Worm (Caenorhabditis elegans) whole organism, young adult: ENCODE data around the gene srgp-1.

Experiments used
- B0019.2 ChIP-seq: fragments of 200-800 bp; sonication (Bioruptor generic); conservative IDR thresholded peaks from 2 replicates; pipeline ENCODE4 v1.3.6; 2022; ENCODE audit warnings: missing genetic modification reagents, missing genetic modification characterization, missing compliant biosample characterization
- B0035.1 ChIP-seq: sonication (generic microtip); optimal IDR thresholded peaks from 2 replicates; lab custom pipeline; 2016; ENCODE audit warnings: missing genetic modification characterization, mild to moderate bottlenecking, missing compliant biosample characterization, missing genotype, missing genetic modification reagents
- B0261.1 ChIP-seq: sonication (generic microtip); optimal IDR thresholded peaks from 2 replicates; lab custom pipeline; 2016; ENCODE audit warnings: mild to moderate bottlenecking, missing genetic modification characterization, moderate library complexity, missing compliant biosample characterization
- B0336.3 ChIP-seq: fragments of 200-800 bp; sonication (Bioruptor generic); IDR thresholded peaks from 2 replicates; pipeline ENCODE4 v1.3.6; 2022; ENCODE audit warnings: missing genetic modification characterization, missing compliant biosample characterization
- F10E7.11 ChIP-seq: sonication (generic microtip); optimal IDR thresholded peaks from 2 replicates; lab custom pipeline; 2017; ENCODE audit warnings: mild to moderate bottlenecking, missing genetic modification characterization, moderate library complexity, missing compliant biosample characterization
- F22D6.2 ChIP-seq: sonication (generic microtip); optimal IDR thresholded peaks from 2 replicates; lab custom pipeline; 2016; ENCODE audit warnings: mild to moderate bottlenecking, missing genetic modification characterization, missing compliant biosample characterization
- F23B12.7 ChIP-seq: sonication (generic microtip); optimal IDR thresholded peaks from 2 replicates; lab custom pipeline; 2017; ENCODE audit warnings: missing genetic modification characterization, mild to moderate bottlenecking, missing compliant biosample characterization, antibody characterized with exemption, moderate library complexity; ENCODE audit not compliant: insufficient read depth
- F33H1.4 ChIP-seq: fragments of 200-800 bp; sonication (Bioruptor generic); IDR thresholded peaks from 2 replicates; pipeline ENCODE4 v1.3.6; 2022; ENCODE audit warnings: missing genetic modification reagents, missing genetic modification characterization, missing compliant biosample characterization
- F55B11.4 ChIP-seq: sonication (generic microtip); optimal IDR thresholded peaks from 2 replicates; lab custom pipeline; 2016; ENCODE audit warnings: missing compliant biosample characterization, missing genetic modification characterization, borderline replicate concordance; ENCODE audit not compliant: insufficient read depth
- T07F8.4 ChIP-seq: sonication (generic microtip); optimal IDR thresholded peaks from 2 replicates; lab custom pipeline; 2016; ENCODE audit warnings: mild to moderate bottlenecking, missing genetic modification characterization, moderate library complexity, missing compliant biosample characterization
- Y53G8AR.9 ChIP-seq: fragments of 200-800 bp; sonication (Bioruptor generic); conservative IDR thresholded peaks from 2 replicates; pipeline ENCODE4 v1.3.6; 2022; ENCODE audit warnings: missing genetic modification reagents, missing genetic modification characterization, missing compliant biosample characterization
- Y56A3A.18 ChIP-seq: fragments of 200-800 bp; sonication (Bioruptor generic); IDR thresholded peaks from 2 replicates; pipeline ENCODE4 v1.3.6; 2022; ENCODE audit warnings: missing genetic modification reagents, missing genetic modification characterization, missing compliant biosample characterization
- Y67H2A.10 ChIP-seq: fragments of 200-800 bp; sonication (Bioruptor generic); conservative IDR thresholded peaks from 2 replicates; pipeline ENCODE4 v1.3.6; 2022; ENCODE audit warnings: missing genetic modification reagents, missing genetic modification characterization, missing compliant biosample characterization
- Y79H2A.3 ChIP-seq: fragments of 200-800 bp; sonication (Bioruptor generic); conservative IDR thresholded peaks from 2 replicates; pipeline ENCODE4 v1.3.6; 2022; ENCODE audit warnings: missing genetic modification reagents, missing genetic modification characterization, missing compliant biosample characterization
- ama-1 ChIP-seq, 3 experiments: fragments of 150-350 bp in 1 of 3; sonication (generic microtip) in 2 of 3; optimal IDR thresholded peaks; 2 replicates each; lab custom pipeline; 2014 to 2018; ENCODE audit warnings: missing biosample characterization in 2 of 3, missing genetic modification characterization in 2 of 3, missing genetic modification reagents in 2 of 3
- aptf-3 ChIP-seq: fragments of 200-800 bp; sonication (Bioruptor generic); IDR thresholded peaks from 2 replicates; pipeline ENCODE4 v1.3.6; 2022; ENCODE audit warnings: missing genetic modification characterization, missing compliant biosample characterization
- atf-7 ChIP-seq: sonication (generic microtip); optimal IDR thresholded peaks from 2 replicates; lab custom pipeline; 2017; ENCODE audit warnings: mild to moderate bottlenecking, missing genetic modification characterization, missing compliant biosample characterization
- ceh-40 ChIP-seq: fragments of 200-800 bp; sonication (Bioruptor generic); IDR thresholded peaks from 2 replicates; pipeline ENCODE4 v1.3.6; 2022; ENCODE audit warnings: missing genetic modification characterization, missing compliant biosample characterization
- ceh-58 ChIP-seq: fragments of 200-800 bp; sonication (Bioruptor generic); IDR thresholded peaks from 2 replicates; pipeline ENCODE4 v1.3.6; 2022; ENCODE audit warnings: missing genetic modification characterization, missing compliant biosample characterization
- die-1 ChIP-seq: sonication (generic microtip); optimal IDR thresholded peaks from 2 replicates; lab custom pipeline; 2016; ENCODE audit warnings: missing genotype, mild to moderate bottlenecking, missing genetic modification characterization, missing compliant biosample characterization
- dpl-1 ChIP-seq: fragments of 150-350 bp; optimal IDR thresholded peaks from 2 replicates; lab custom pipeline; 2014; ENCODE audit warnings: missing biosample characterization, missing genetic modification reagents, missing genetic modification characterization
- efl-1 ChIP-seq: fragments of 150-350 bp; optimal IDR thresholded peaks from 2 replicates; lab custom pipeline; 2014; ENCODE audit warnings: missing biosample characterization, missing genetic modification reagents, missing genetic modification characterization
- egl-44 ChIP-seq: fragments of 200-800 bp; sonication (Bioruptor generic); IDR thresholded peaks from 2 replicates; pipeline ENCODE4 v1.3.6; 2022; ENCODE audit warnings: missing genetic modification reagents, missing genetic modification characterization, missing compliant biosample characterization
- gei-17 ChIP-seq: fragments of 200-800 bp; sonication (Bioruptor generic); optimal IDR thresholded peaks from 2 replicates; lab custom pipeline; 2018; ENCODE audit warnings: mild to moderate bottlenecking, missing genetic modification characterization, missing compliant biosample characterization
- him-1 ChIP-seq: sonication (generic microtip); optimal IDR thresholded peaks from 2 replicates; lab custom pipeline; 2016; ENCODE audit warnings: missing genotype, missing genetic modification reagents, missing genetic modification characterization, missing compliant biosample characterization
- hmg-1.2 ChIP-seq: fragments of 200-800 bp; sonication (Bioruptor generic); IDR thresholded peaks from 2 replicates; pipeline ENCODE4 v1.3.6; 2022; ENCODE audit warnings: missing genetic modification reagents, missing genetic modification characterization, missing compliant biosample characterization
- hmg-20 ChIP-seq: fragments of 200-800 bp; sonication (Bioruptor generic); IDR thresholded peaks from 2 replicates; pipeline ENCODE4 v1.3.6; 2022; ENCODE audit warnings: missing genetic modification reagents, missing genetic modification characterization, missing compliant biosample characterization
- hsf-1 ChIP-seq: fragments of 200-800 bp; sonication (Bioruptor generic); IDR thresholded peaks from 2 replicates; pipeline ENCODE4 v1.3.6; 2022; ENCODE audit warnings: missing genetic modification reagents, missing genetic modification characterization, missing compliant biosample characterization
- let-526 ChIP-seq: fragments of 200-800 bp; sonication (Bioruptor generic); IDR thresholded peaks from 2 replicates; pipeline ENCODE4 v1.3.6; 2022; ENCODE audit warnings: missing genetic modification reagents, missing genetic modification characterization, missing compliant biosample characterization
- lin-26 ChIP-seq: fragments of 200-800 bp; sonication (Bioruptor generic); IDR thresholded peaks from 2 replicates; pipeline ENCODE4 v1.3.6; 2022; ENCODE audit warnings: missing genetic modification reagents, missing genetic modification characterization, missing compliant biosample characterization
- lsy-27 ChIP-seq: sonication (generic microtip); optimal IDR thresholded peaks from 2 replicates; lab custom pipeline; 2017; ENCODE audit warnings: missing genetic modification characterization, mild to moderate bottlenecking, missing compliant biosample characterization, antibody characterized with exemption, missing genotype, borderline replicate concordance; ENCODE audit not compliant: insufficient read depth
- madf-3 ChIP-seq: fragments of 200-800 bp; sonication (Bioruptor generic); IDR thresholded peaks from 2 replicates; pipeline ENCODE4 v1.3.6; 2022; ENCODE audit warnings: missing genetic modification reagents, missing genetic modification characterization, missing compliant biosample characterization
- madf-6 ChIP-seq: fragments of 200-800 bp; sonication (Bioruptor generic); IDR thresholded peaks from 2 replicates; pipeline ENCODE4 v1.3.6; 2022; ENCODE audit warnings: missing genetic modification reagents, missing genetic modification characterization, missing compliant biosample characterization
- nfya-2 ChIP-seq: fragments of 200-800 bp; sonication (Bioruptor generic); IDR thresholded peaks from 2 replicates; pipeline ENCODE4 v1.3.6; 2022; ENCODE audit warnings: missing genetic modification reagents, missing genetic modification characterization, missing compliant biosample characterization
- nhr-80 ChIP-seq: sonication (generic microtip); optimal IDR thresholded peaks from 2 replicates; lab custom pipeline; 2016; ENCODE audit warnings: missing genetic modification characterization, missing compliant biosample characterization
- pbrm-1 ChIP-seq: fragments of 200-800 bp; sonication (Bioruptor generic); IDR thresholded peaks from 2 replicates; pipeline ENCODE4 v1.3.6; 2022; ENCODE audit warnings: missing genetic modification reagents, missing genetic modification characterization, missing compliant biosample characterization
- pha-4 ChIP-seq: fragments of 150-350 bp; sonication (generic microtip); optimal IDR thresholded peaks from 2 replicates; lab custom pipeline; 2014; ENCODE audit warnings: missing biosample characterization, missing genetic modification reagents, missing genetic modification characterization
- rcor-1 ChIP-seq: fragments of 200-800 bp; sonication (Bioruptor generic); IDR thresholded peaks from 2 replicates; pipeline ENCODE4 v1.3.6; 2022; ENCODE audit warnings: missing genetic modification reagents, missing genetic modification characterization, missing compliant biosample characterization
- snpc-1.1 ChIP-seq: sonication (generic microtip); optimal IDR thresholded peaks from 2 replicates; lab custom pipeline; 2017; ENCODE audit warnings: missing genetic modification characterization, mild to moderate bottlenecking, missing compliant biosample characterization, antibody characterized with exemption, moderate library complexity, missing genotype, missing genetic modification reagents; ENCODE audit not compliant: insufficient read depth
- somi-1 ChIP-seq: fragments of 200-800 bp; sonication (Bioruptor generic); optimal IDR thresholded peaks from 2 replicates; lab custom pipeline; 2018; ENCODE audit warnings: mild to moderate bottlenecking, missing genetic modification characterization, missing compliant biosample characterization
- tbx-9 ChIP-seq: sonication (generic microtip); optimal IDR thresholded peaks from 2 replicates; lab custom pipeline; 2016; ENCODE audit warnings: borderline replicate concordance, missing genetic modification characterization, inconsistent platforms, missing compliant biosample characterization
- tlf-1 ChIP-seq: fragments of 200-800 bp; sonication (Bioruptor generic); optimal IDR thresholded peaks from 2 replicates; lab custom pipeline; 2018; ENCODE audit warnings: mild to moderate bottlenecking, missing genetic modification characterization, missing compliant biosample characterization
- unc-62 ChIP-seq: fragments of 150-350 bp; optimal IDR thresholded peaks from 2 replicates; lab custom pipeline; 2014; ENCODE audit warnings: missing biosample characterization, missing genetic modification reagents, missing genetic modification characterization
- zfh-2 ChIP-seq: fragments of 200-800 bp; sonication (Bioruptor generic); conservative IDR thresholded peaks from 2 replicates; pipeline ENCODE4 v1.3.6; 2022; ENCODE audit warnings: missing genetic modification reagents, missing genetic modification characterization, missing compliant biosample characterization
- ztf-22 ChIP-seq: fragments of 200-800 bp; sonication (Bioruptor generic); optimal IDR thresholded peaks from 2 replicates; lab custom pipeline; 2018; ENCODE audit warnings: mild to moderate bottlenecking, missing genetic modification characterization, moderate library complexity, missing compliant biosample characterization
- ztf-25 ChIP-seq: fragments of 200-800 bp; sonication (Bioruptor generic); IDR thresholded peaks from 2 replicates; pipeline ENCODE4 v1.3.6; 2022; ENCODE audit warnings: missing genetic modification reagents, missing genetic modification characterization, missing compliant biosample characterization
- ztf-28 ChIP-seq: fragments of 200-800 bp; sonication (Bioruptor generic); IDR thresholded peaks from 2 replicates; pipeline ENCODE4 v1.3.6; 2022; ENCODE audit warnings: missing genetic modification reagents, missing genetic modification characterization, missing compliant biosample characterization
- ztf-3 ChIP-seq: fragments of 200-800 bp; sonication (Bioruptor generic); optimal IDR thresholded peaks from 2 replicates; lab custom pipeline; 2018; ENCODE audit warnings: mild to moderate bottlenecking, missing genetic modification characterization, missing compliant biosample characterization

srgp-1 gene

ce11 chrIV:11566146-11566545 lies 4.2 kb upstream of the srgp-1 start, which contains the start of gene sec-24.1 (continued):
- TF ChIP-seq Y56A3A.18 (GFP tag; lab: Robert Waterston, UW) (no peak), ztf-25 (GFP tag; lab: Robert Waterston, UW) (no peak), B0035.1 (no peak), hmg-20 (no peak), rcor-1 (peak; percentile 79; the same call in 1 of the 2 replicates), ztf-3 (GFP tag; lab: Kevin White, UChicago) (no peak), gei-17 (GFP tag; lab: Kevin White, UChicago) (peak; percentile 4), F55B11.4 (tag; lab: Kevin White, UChicago) (no peak), F10E7.11 (tag; lab: Kevin White, UChicago) (no peak), die-1 (tag; lab: Kevin White, UChicago) (no peak), B0336.3 (peak; percentile 74), egl-44 (0 out of 2 replicates have a peak, but pooled peaks have one; percentile 31), ztf-28 (GFP tag; lab: Robert Waterston, UW) (no peak), tbx-9 (tag; lab: Kevin White, UChicago) (no peak), him-1 (no peak), lsy-27 (tag; lab: Kevin White, UChicago) (no peak), ztf-22 (GFP tag; lab: Kevin White, UChicago) (no peak), nhr-80 (tag; lab: Kevin White, UChicago) (peak; percentile 9), pbrm-1 (GFP tag; lab: Robert Waterston, UW) (peak; percentile 83), hmg-1.2 (GFP tag; lab: Robert Waterston, UW) (peak; percentile 95), Y53G8AR.9 (GFP tag; lab: Robert Waterston, UW) (peak; percentile 82), F23B12.7 (tag; lab: Kevin White, UChicago) (peak; percentile 79), ceh-40 (GFP tag; lab: Robert Waterston, UW) (no peak), B0261.1 (no peak), ceh-58 (GFP tag; lab: Robert Waterston, UW) (no peak), pha-4 (tag; lab: Kevin White, UChicago) (no peak), dpl-1 (GFP tag; lab: Kevin White, UChicago) (peak; percentile 59), somi-1 (GFP tag; lab: Kevin White, UChicago) (no peak), lin-26 (GFP tag; lab: Robert Waterston, UW) (no peak), efl-1 (GFP tag; lab: Kevin White, UChicago) (peak; percentile 51), hsf-1 (no peak), F33H1.4 (peak; percentile 99), tlf-1 (GFP tag; lab: Kevin White, UChicago) (peak; percentile 69), ama-1 (optimal IDR thresholded peaks at IDR 0.05; lab: Kevin White, UChicago) (no peak), ama-1 (GFP tag; optimal IDR thresholded peaks at IDR 0.05; lab: Kevin White, UChicago) (no peak), unc-62 (GFP tag; lab: Kevin White, UChicago) (no peak), F22D6.2 (tag; lab: Kevin White, UChicago) (no peak), T07F8.4 (tag; lab: Kevin White, UChicago) (no peak), snpc-1.1 (tag; lab: Kevin White, UChicago) (no peak), B0019.2 (GFP tag; lab: Robert Waterston, UW) (no peak; the same call in 1 of the 2 replicates), atf-7 (tag; lab: Kevin White, UChicago) (no peak), Y67H2A.10 (GFP tag; lab: Robert Waterston, UW) (no peak), nfya-2 (GFP tag; lab: Robert Waterston, UW) (no peak), madf-6 (peak; percentile 60; the same call in 1 of the 2 replicates), madf-3 (GFP tag; lab: Robert Waterston, UW) (0 out of 2 replicates have a peak, but pooled peaks have one; percentile 37), aptf-3 (GFP tag; lab: Robert Waterston, UW) (no peak), let-526 (GFP tag; lab: Robert Waterston, UW) (no peak), zfh-2 (GFP tag; lab: Robert Waterston, UW) (peak; percentile 55; the same call in 1 of the 2 replicates), Y79H2A.3 (GFP tag; lab: Robert Waterston, UW) (no peak)
